Worm (Caenorhabditis elegans): ENCODE data around the gene sur-7.

ce11 chrX:16336940-16337339 lies 39.4 kb upstream of the sur-7 start:
- TF ChIP-seq ceh-13 (GFP tag; optimal IDR thresholded peaks at IDR 0.05) (no peak), pes-1 (GFP tag; IDR thresholded peaks at IDR 0.05) (no peak), sea-1 (GFP tag; conservative IDR thresholded peaks at IDR 0.05) (no peak), ets-7 (tag; optimal IDR thresholded peaks at IDR 0.05) (no peak)
